Fruit fly (Drosophila melanogaster) whole organism, embryonic: ENCODE data around the gene CG5254.

ENCODE experiments used
- Atf-2 ChIP-seq: fragments of 200-800 bp; sonication (Bioruptor generic); optimal IDR thresholded peaks from 2 replicates; lab custom pipeline; 2016; ENCODE audit warnings: missing biosample characterization, missing genetic modification characterization
- CG10979 ChIP-seq: fragments of 200-800 bp; sonication (Bioruptor generic); optimal IDR thresholded peaks from 2 replicates; lab custom pipeline; 2018; ENCODE audit warnings: missing biosample characterization, mild to moderate bottlenecking, missing genetic modification characterization, moderate library complexity
- CG11723 ChIP-seq: fragments of 200-800 bp; sonication (Bioruptor generic); optimal IDR thresholded peaks from 2 replicates; lab custom pipeline; 2017; ENCODE audit warnings: missing biosample characterization, mild to moderate bottlenecking, missing genetic modification characterization
- CG14014 ChIP-seq: fragments of 200-800 bp; sonication (Bioruptor generic); IDR thresholded peaks from 2 replicates; pipeline ENCODE4 v1.3.6; 2022; ENCODE audit warnings: missing biosample characterization, missing genetic modification characterization
- CG15269 ChIP-seq: fragments of 200-800 bp; sonication (Bioruptor generic); optimal IDR thresholded peaks from 2 replicates; lab custom pipeline; 2018; ENCODE audit warnings: missing biosample characterization, mild to moderate bottlenecking, missing genetic modification characterization, moderate library complexity
- CG16863 ChIP-seq: fragments of 200-800 bp; sonication (Bioruptor generic); optimal IDR thresholded peaks from 3 replicates; lab custom pipeline; 2016; ENCODE audit warnings: missing biosample characterization, missing genetic modification characterization
- CG2129 ChIP-seq: fragments of 200-800 bp; sonication (Bioruptor generic); IDR thresholded peaks from 2 replicates; pipeline ENCODE4 v1.3.6; 2022; ENCODE audit warnings: missing biosample characterization, missing genetic modification characterization; ENCODE audit not compliant: partially characterized antibody
- CG2202 ChIP-seq: fragments of 200-800 bp; sonication (Bioruptor generic); optimal IDR thresholded peaks from 2 replicates; lab custom pipeline; 2018; ENCODE audit warnings: missing biosample characterization, mild to moderate bottlenecking, missing genetic modification characterization
- CG2875 ChIP-seq: fragments of 200-800 bp; sonication (Bioruptor generic); optimal IDR thresholded peaks from 2 replicates; lab custom pipeline; 2017; ENCODE audit warnings: missing biosample characterization, mild to moderate bottlenecking, missing genetic modification characterization, missing genetic modification reagents
- CG33213 ChIP-seq: fragments of 200-800 bp; sonication (Bioruptor generic); optimal IDR thresholded peaks from 3 replicates; lab custom pipeline; 2016; ENCODE audit warnings: missing biosample characterization, missing genetic modification characterization
- CG4404 ChIP-seq: fragments of 200-800 bp; sonication (Bioruptor generic); IDR thresholded peaks from 2 replicates; pipeline ENCODE4 v1.3.6; 2022; ENCODE audit warnings: missing biosample characterization, missing genetic modification characterization
- CG6254 ChIP-seq: fragments of 200-800 bp; sonication (Bioruptor generic); optimal IDR thresholded peaks from 3 replicates; lab custom pipeline; 2017; ENCODE audit warnings: mild to moderate bottlenecking, missing biosample characterization, missing genetic modification reagents, missing genetic modification characterization
- CG6689 ChIP-seq: fragments of 200-800 bp; sonication (Bioruptor generic); IDR thresholded peaks from 2 replicates; pipeline ENCODE4 v1.3.6; 2022; ENCODE audit warnings: missing biosample characterization, missing genetic modification characterization
- CG6813 ChIP-seq: fragments of 200-800 bp; sonication (Bioruptor generic); optimal IDR thresholded peaks from 2 replicates; lab custom pipeline; 2017; ENCODE audit warnings: missing biosample characterization, missing genetic modification characterization, mild to moderate bottlenecking, moderate library complexity, missing genetic modification reagents
- CG7556 ChIP-seq: fragments of 200-800 bp; sonication (Bioruptor generic); optimal IDR thresholded peaks from 2 replicates; lab custom pipeline; 2017; ENCODE audit warnings: missing biosample characterization, mild to moderate bottlenecking, missing genetic modification characterization
- CG7786 ChIP-seq: fragments of 200-800 bp; sonication (Bioruptor generic); optimal IDR thresholded peaks from 2 replicates; lab custom pipeline; 2016; ENCODE audit warnings: missing biosample characterization, missing genetic modification characterization
- CG7839 ChIP-seq: fragments of 200-800 bp; sonication (Bioruptor generic); optimal IDR thresholded peaks from 3 replicates; lab custom pipeline; 2018; ENCODE audit warnings: missing biosample characterization, mild to moderate bottlenecking, missing genetic modification characterization, moderate library complexity
- CG8478 ChIP-seq: fragments of >200 bp; optimal IDR thresholded peaks from 2 replicates; lab custom pipeline; 2018
- Camta ChIP-seq: fragments of 200-800 bp; sonication (Bioruptor generic); optimal IDR thresholded peaks from 2 replicates; lab custom pipeline; 2016; ENCODE audit warnings: missing biosample characterization, missing genetic modification characterization
- D ChIP-seq, 2 experiments: fragments of 200-800 bp in 1 of 2; fragments of >200 bp in 1 of 2; sonication (Bioruptor generic) in 1 of 2; optimal IDR thresholded peaks; 2 replicates in 1 of 2; 3 replicates in 1 of 2; lab custom pipeline; 2017; ENCODE audit warnings: mild to moderate bottlenecking in 1 of 2, missing biosample characterization in 1 of 2, missing genetic modification characterization in 1 of 2, missing genetic modification reagents in 1 of 2
- Deaf1 ChIP-seq: fragments of 200-800 bp; optimal IDR thresholded peaks from 3 replicates; lab custom pipeline; 2019; ENCODE audit warnings: missing biosample characterization, mild to moderate bottlenecking, missing genetic modification characterization, moderate library complexity
- Dek ChIP-seq: fragments of 200-800 bp; sonication (Bioruptor generic); optimal IDR thresholded peaks from 3 replicates; lab custom pipeline; 2019; ENCODE audit warnings: missing biosample characterization, mild to moderate bottlenecking, missing genetic modification characterization, moderate library complexity
- E2f1 ChIP-seq: fragments of 200-800 bp; sonication (Bioruptor generic); IDR thresholded peaks from 2 replicates; pipeline ENCODE4 v1.3.6; 2022; ENCODE audit warnings: missing biosample characterization, missing genetic modification characterization
- ERR ChIP-seq: fragments of 200-800 bp; sonication (Bioruptor generic); optimal IDR thresholded peaks from 2 replicates; lab custom pipeline; 2016; ENCODE audit warnings: missing biosample characterization, missing genetic modification characterization
- Ets65A ChIP-seq: fragments of 200-800 bp; sonication (Bioruptor generic); peaks from one replicate; lab custom pipeline; 2016; ENCODE audit warnings: missing biosample characterization, missing genetic modification characterization
- H15 ChIP-seq: fragments of 200-800 bp; sonication (Bioruptor generic); IDR thresholded peaks from 3 replicates; pipeline ENCODE4 v1.3.6; 2022; ENCODE audit warnings: missing biosample characterization, missing genetic modification characterization
- Med ChIP-seq: fragments of 200-800 bp; sonication (Bioruptor generic); peaks from one replicate; lab custom pipeline; 2016; ENCODE audit warnings: missing biosample characterization, missing genetic modification characterization, mild to moderate bottlenecking, inconsistent platforms, moderate library complexity
- Neu2 ChIP-seq: fragments of 200-800 bp; sonication (Bioruptor generic); optimal IDR thresholded peaks from 3 replicates; lab custom pipeline; 2016; ENCODE audit warnings: missing biosample characterization, missing genetic modification characterization, borderline replicate concordance
- Nf-YA ChIP-seq: fragments of 200-800 bp; sonication (Bioruptor generic); IDR thresholded peaks from 2 replicates; pipeline ENCODE4 v1.3.6; 2022; ENCODE audit warnings: missing biosample characterization, missing genetic modification characterization
- NfI ChIP-seq: fragments of 200-800 bp; sonication (Bioruptor generic); optimal IDR thresholded peaks from 3 replicates; lab custom pipeline; 2018; ENCODE audit warnings: missing biosample characterization, mild to moderate bottlenecking, missing genetic modification characterization, moderate library complexity
- Ptx1 ChIP-seq: fragments of 200-800 bp; sonication (Bioruptor generic); IDR thresholded peaks from 2 replicates; pipeline ENCODE4 v1.3.6; 2022; ENCODE audit warnings: missing biosample characterization, missing genetic modification characterization
- dmrt11E ChIP-seq: fragments of 200-800 bp; sonication (Bioruptor generic); optimal IDR thresholded peaks from 3 replicates; lab custom pipeline; 2018; ENCODE audit warnings: missing biosample characterization, mild to moderate bottlenecking, missing genetic modification characterization, moderate library complexity
- dmrt99B ChIP-seq: fragments of 200-800 bp; sonication (Bioruptor generic); optimal IDR thresholded peaks from 2 replicates; lab custom pipeline; 2018; ENCODE audit warnings: missing biosample characterization, mild to moderate bottlenecking, missing genetic modification characterization, moderate library complexity
- ftz-f1 ChIP-seq: fragments of 200-800 bp; sonication (Bioruptor generic); optimal IDR thresholded peaks from 2 replicates; lab custom pipeline; 2016; ENCODE audit warnings: missing biosample characterization, missing genetic modification characterization
- gcm ChIP-seq: fragments of 200-800 bp; sonication (Bioruptor generic); optimal IDR thresholded peaks from 2 replicates; lab custom pipeline; 2019; ENCODE audit warnings: missing biosample characterization, mild to moderate bottlenecking, missing genetic modification characterization, moderate library complexity
- gem ChIP-seq: fragments of 200-800 bp; sonication (Bioruptor generic); optimal IDR thresholded peaks from 2 replicates; lab custom pipeline; 2019; ENCODE audit warnings: missing biosample characterization, mild to moderate bottlenecking, missing genetic modification characterization, moderate library complexity
- grau ChIP-seq: fragments of 200-800 bp; optimal IDR thresholded peaks from 3 replicates; lab custom pipeline; 2019; ENCODE audit warnings: missing biosample characterization, mild to moderate bottlenecking, missing genetic modification characterization, moderate library complexity
- gsb-n ChIP-seq: fragments of 200-800 bp; sonication (Bioruptor generic); optimal IDR thresholded peaks from 3 replicates; lab custom pipeline; 2018; ENCODE audit warnings: missing biosample characterization, mild to moderate bottlenecking, missing genetic modification characterization
- lmd ChIP-seq: fragments of 200-800 bp; sonication (Bioruptor generic); IDR thresholded peaks from 2 replicates; pipeline ENCODE4 v1.3.6; 2022; ENCODE audit warnings: missing biosample characterization, missing genetic modification characterization
- nmo ChIP-seq: fragments of 200-800 bp; sonication (Bioruptor generic); optimal IDR thresholded peaks from 2 replicates; lab custom pipeline; 2018; ENCODE audit warnings: missing biosample characterization, mild to moderate bottlenecking, missing genetic modification characterization, moderate library complexity
- pan ChIP-seq, 4 experiments: fragments of >200 bp in 3 of 4; fragments of 200-800 bp in 1 of 4; sonication (Bioruptor generic) in 1 of 4; optimal IDR thresholded peaks in 3 of 4; IDR thresholded peaks in 1 of 4; 2 replicates each; pipeline versions ENCODE4 v1.3.6 to Lab custom; 2017 to 2022; ENCODE audit warnings: missing biosample characterization in 2 of 4, missing genetic modification characterization in 2 of 4, mixed read lengths in 1 of 4
- phol ChIP-seq: fragments of 200-800 bp; sonication (Bioruptor generic); optimal IDR thresholded peaks from 3 replicates; lab custom pipeline; 2018; ENCODE audit warnings: missing biosample characterization, mild to moderate bottlenecking, missing genetic modification characterization, moderate library complexity
- pnt ChIP-seq: fragments of 200-800 bp; sonication (Bioruptor generic); optimal IDR thresholded peaks from 3 replicates; lab custom pipeline; 2016; ENCODE audit warnings: missing biosample characterization, missing genetic modification characterization
- sens-2 ChIP-seq: fragments of 200-800 bp; sonication (Bioruptor generic); IDR thresholded peaks from 2 replicates; pipeline ENCODE4 v1.3.6; 2022; ENCODE audit warnings: missing biosample characterization, missing genetic modification characterization
- sisA ChIP-seq: fragments of 200-800 bp; sonication (Bioruptor generic); IDR thresholded peaks from 2 replicates; pipeline ENCODE4 v1.3.6; 2022; ENCODE audit warnings: missing biosample characterization, missing genetic modification characterization
- sob ChIP-seq: fragments of 200-800 bp; sonication (Bioruptor generic); IDR thresholded peaks from 2 replicates; pipeline ENCODE4 v1.3.6; 2022; ENCODE audit warnings: missing biosample characterization, missing genetic modification characterization
- unpg ChIP-seq: fragments of 200-800 bp; sonication (Bioruptor generic); optimal IDR thresholded peaks from 3 replicates; lab custom pipeline; 2018; ENCODE audit warnings: missing biosample characterization, mild to moderate bottlenecking, missing genetic modification characterization, moderate library complexity
- vnd ChIP-seq: fragments of 200-800 bp; sonication (Bioruptor generic); IDR thresholded peaks from 3 replicates; pipeline ENCODE4 v1.3.6; 2022; ENCODE audit warnings: missing biosample characterization, missing genetic modification characterization; ENCODE audit not compliant: partially characterized antibody

Gene CG5254

DNA sequence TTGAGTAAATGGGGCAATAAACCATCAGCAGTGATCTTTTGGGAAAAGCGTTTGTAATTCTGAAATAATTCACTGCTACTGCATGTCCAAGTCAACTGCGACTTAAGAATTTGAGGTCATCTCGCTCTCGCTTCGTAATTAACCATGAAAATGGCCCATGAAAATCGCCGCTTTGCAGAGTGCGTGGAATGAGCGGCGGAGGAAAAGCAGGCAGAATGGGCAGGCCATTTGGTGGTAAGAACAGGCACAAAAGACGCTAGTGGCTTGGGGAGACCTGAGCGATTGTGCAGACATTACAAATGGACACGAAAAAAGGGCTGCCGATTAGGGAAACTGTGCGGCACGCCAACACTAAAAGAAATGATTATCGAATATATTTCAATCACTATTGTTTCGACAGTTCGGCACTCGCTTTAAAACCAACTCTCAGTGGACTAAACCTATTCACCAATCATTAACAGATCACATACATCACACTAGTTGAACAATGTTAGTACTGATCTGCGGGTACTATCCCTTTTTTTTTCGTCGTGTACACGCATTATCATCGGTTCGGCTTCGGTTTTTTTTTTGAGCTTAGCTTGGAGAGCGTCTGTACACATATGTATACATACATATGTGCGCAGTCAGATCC lies 21.4 kb downstream of the CG5254 start (continued):
- TF ChIP-seq vnd (GFP tag; lab: Robert Waterston, UW) (no peak), CG14014 (no peak), CG16863 (GFP tag; lab: Kevin White, UChicago) (peak; percentile 2), Med (GFP tag; lab: Kevin White, UChicago) (peak; percentile 83), CG15269 (tag; lab: Kevin White, UChicago) (no peak), CG7839 (tag; lab: Kevin White, UChicago) (peak; percentile 56), phol (tag; lab: Kevin White, UChicago) (peak; percentile 56), Camta (peak; percentile 42), D (optimal IDR thresholded peaks at IDR 0.05; lab: Kevin White, UChicago) (no peak), D (GFP tag; optimal IDR thresholded peaks at IDR 0.05; lab: Kevin White, UChicago) (peak; percentile 49), CG6254 (GFP tag; lab: Kevin White, UChicago) (peak; percentile 25), gsb-n (tag; lab: Kevin White, UChicago) (peak; percentile 48), sob (no peak), CG11723 (GFP tag; lab: Kevin White, UChicago) (no peak), E2f1 (GFP tag; lab: Robert Waterston, UW) (peak; percentile 23; the same call in 1 of the 2 replicates), unpg (GFP tag; lab: Kevin White, UChicago) (peak; percentile 59), H15 (0 out of 3 replicates have a peak, but pooled peaks have one; percentile 19), dmrt99B (tag; lab: Kevin White, UChicago) (peak; percentile 51), CG4404 (GFP tag; lab: Robert Waterston, UW) (peak; percentile 29; the same call in 1 of the 2 replicates), Deaf1 (tag; lab: Kevin White, UChicago) (peak; percentile 11), CG7556 (no peak), lmd (GFP tag; lab: Robert Waterston, UW) (no peak), Atf-2 (GFP tag; lab: Kevin White, UChicago) (peak; percentile 7), CG6813 (GFP tag; lab: Kevin White, UChicago) (peak; percentile 27), Nf-YA (no peak), gem (tag; lab: Kevin White, UChicago) (peak; percentile 69), ERR (GFP tag; lab: Kevin White, UChicago) (no peak), nmo (peak; percentile 38), sens-2 (GFP tag; lab: Robert Waterston, UW) (no peak), grau (tag; lab: Kevin White, UChicago) (peak; percentile 22), Dek (no peak), CG33213 (GFP tag; lab: Kevin White, UChicago) (peak; percentile 8), CG10979 (peak; percentile 66), dmrt11E (peak; percentile 71), NfI (GFP tag; lab: Kevin White, UChicago) (peak; percentile 1), Ptx1 (GFP tag; lab: Robert Waterston, UW) (0 out of 2 replicates have a peak, but pooled peaks have one; percentile 41), CG6689 (GFP tag; lab: Robert Waterston, UW) (0 out of 2 replicates have a peak, but pooled peaks have one; percentile 8), CG7786 (GFP tag; lab: Kevin White, UChicago) (peak; percentile 14), CG2129 (GFP tag; lab: Robert Waterston, UW) (no peak), gcm (GFP tag; lab: Kevin White, UChicago) (peak; percentile 35), ftz-f1 (GFP tag; lab: Kevin White, UChicago) (no peak), CG8478 (lab: Kevin White, UChicago) (no peak), CG2875 (GFP tag; lab: Kevin White, UChicago) (peak; percentile 5), pan (optimal IDR thresholded peaks at IDR 0.05; lab: Kevin White, UChicago) (no peak), pan (GFP tag; optimal IDR thresholded peaks at IDR 0.05 in 1 of 2, IDR thresholded peaks at IDR 0.05 in 1 of 2) (peak in 1 of 2 experiments; percentile 26), pnt (GFP tag; lab: Kevin White, UChicago) (peak; percentile 31), CG2202 (tag; lab: Kevin White, UChicago) (peak; percentile 20), sisA (GFP tag; lab: Robert Waterston, UW) (peak; percentile 55), Neu2 (GFP tag; lab: Kevin White, UChicago) (peak; percentile 92), Ets65A (peak; percentile 68)
